Worm (Caenorhabditis elegans) whole organism, L3 larva: ENCODE results near the gene srx-102.

Experiments used
- R02D3.7 ChIP-seq: fragments of 150-350 bp; optimal IDR thresholded peaks from 2 replicates; lab custom pipeline; 2014; ENCODE audit warnings: missing biosample characterization, missing genetic modification characterization
- ZK546.5 ChIP-seq: sonication (generic microtip); optimal IDR thresholded peaks from 2 replicates; lab custom pipeline; 2017; ENCODE audit warnings: missing biosample characterization, missing genetic modification characterization
- elt-3 ChIP-seq, 3 experiments: fragments of 150-350 bp in 1 of 3; sonication (generic microtip) in 2 of 3; optimal IDR thresholded peaks; 2 replicates in 2 of 3; 4 replicates in 1 of 3; lab custom pipeline; 2014 to 2017; ENCODE audit warnings: missing biosample characterization in 3 of 3, missing genetic modification characterization in 3 of 3
- fkh-10 ChIP-seq: sonication (generic microtip); optimal IDR thresholded peaks from 2 replicates; lab custom pipeline; 2017; ENCODE audit warnings: missing biosample characterization, missing genetic modification reagents, missing genetic modification characterization
- nfya-1 ChIP-seq: sonication (generic microtip); optimal IDR thresholded peaks from 2 replicates; lab custom pipeline; 2017; ENCODE audit warnings: missing genetic modification characterization, mild to moderate bottlenecking, missing compliant biosample characterization, antibody characterized with exemption, moderate library complexity; ENCODE audit not compliant: insufficient read depth
- snpc-4 ChIP-seq: fragments of 150-350 bp; optimal IDR thresholded peaks from 2 replicates; lab custom pipeline; 2014; ENCODE audit warnings: missing biosample characterization, missing genetic modification characterization
- unc-39 ChIP-seq: sonication (generic microtip); optimal IDR thresholded peaks from 4 replicates; lab custom pipeline; 2017; ENCODE audit warnings: missing biosample characterization, missing genetic modification characterization
- ztf-11 ChIP-seq: fragments of 150-350 bp; optimal IDR thresholded peaks from 2 replicates; lab custom pipeline; 2014; ENCODE audit warnings: missing biosample characterization, missing genetic modification characterization

ce11 chrII:3670956-3671355, 23.6 kb downstream of the srx-102 start, which contains the start of gene srx-98:
- TF ChIP-seq fkh-10 (GFP tag; lab: Kevin White, UChicago) (no peak), ztf-11 (tag; lab: Kevin White, UChicago) (no peak), snpc-4 (tag; lab: Kevin White, UChicago) (no peak), unc-39 (tag; lab: Kevin White, UChicago) (no peak), nfya-1 (tag; lab: Kevin White, UChicago) (no peak), elt-3 (tag; optimal IDR thresholded peaks at IDR 0.05; lab: Kevin White, UChicago) (no peak), ZK546.5 (tag; lab: Kevin White, UChicago) (no peak), R02D3.7 (no peak)
